Fruit fly (Drosophila melanogaster) whole organism, adult: Measurements from ENCODE around the gene bif.

Source experiments
- CG14711 ChIP-seq: fragments of 200-800 bp; sonication (Bioruptor generic); optimal IDR thresholded peaks from 2 replicates; lab custom pipeline; 2018; ENCODE audit warnings: missing biosample characterization, mild to moderate bottlenecking, missing genetic modification characterization, moderate library complexity
- CG7045 ChIP-seq: fragments of 200-800 bp; sonication (Bioruptor generic); optimal IDR thresholded peaks from 2 replicates; lab custom pipeline; 2017; ENCODE audit warnings: missing biosample characterization, mild to moderate bottlenecking, missing genetic modification characterization
- Clk ChIP-seq: fragments of 200-800 bp; sonication (Bioruptor generic); optimal IDR thresholded peaks from 2 replicates; lab custom pipeline; 2017; ENCODE audit warnings: missing biosample characterization, missing genetic modification characterization
- cnc ChIP-seq, 2 experiments: fragments of >200 bp; optimal IDR thresholded peaks; 2 replicates each; lab custom pipeline; 2017
- kay ChIP-seq: fragments of 200-800 bp; sonication (Bioruptor generic); peaks from one replicate; lab custom pipeline; 2016; ENCODE audit warnings: missing biosample characterization, missing genetic modification characterization, borderline replicate concordance
- pad ChIP-seq: fragments of 200-800 bp; sonication (Bioruptor generic); optimal IDR thresholded peaks from 3 replicates; lab custom pipeline; 2017; ENCODE audit warnings: missing biosample characterization, missing genetic modification characterization, mild to moderate bottlenecking, moderate library complexity, missing genetic modification reagents
- toe ChIP-seq: fragments of 200-800 bp; sonication (Bioruptor generic); optimal IDR thresholded peaks from 2 replicates; lab custom pipeline; 2016; ENCODE audit warnings: missing biosample characterization, missing genetic modification characterization

DNA sequence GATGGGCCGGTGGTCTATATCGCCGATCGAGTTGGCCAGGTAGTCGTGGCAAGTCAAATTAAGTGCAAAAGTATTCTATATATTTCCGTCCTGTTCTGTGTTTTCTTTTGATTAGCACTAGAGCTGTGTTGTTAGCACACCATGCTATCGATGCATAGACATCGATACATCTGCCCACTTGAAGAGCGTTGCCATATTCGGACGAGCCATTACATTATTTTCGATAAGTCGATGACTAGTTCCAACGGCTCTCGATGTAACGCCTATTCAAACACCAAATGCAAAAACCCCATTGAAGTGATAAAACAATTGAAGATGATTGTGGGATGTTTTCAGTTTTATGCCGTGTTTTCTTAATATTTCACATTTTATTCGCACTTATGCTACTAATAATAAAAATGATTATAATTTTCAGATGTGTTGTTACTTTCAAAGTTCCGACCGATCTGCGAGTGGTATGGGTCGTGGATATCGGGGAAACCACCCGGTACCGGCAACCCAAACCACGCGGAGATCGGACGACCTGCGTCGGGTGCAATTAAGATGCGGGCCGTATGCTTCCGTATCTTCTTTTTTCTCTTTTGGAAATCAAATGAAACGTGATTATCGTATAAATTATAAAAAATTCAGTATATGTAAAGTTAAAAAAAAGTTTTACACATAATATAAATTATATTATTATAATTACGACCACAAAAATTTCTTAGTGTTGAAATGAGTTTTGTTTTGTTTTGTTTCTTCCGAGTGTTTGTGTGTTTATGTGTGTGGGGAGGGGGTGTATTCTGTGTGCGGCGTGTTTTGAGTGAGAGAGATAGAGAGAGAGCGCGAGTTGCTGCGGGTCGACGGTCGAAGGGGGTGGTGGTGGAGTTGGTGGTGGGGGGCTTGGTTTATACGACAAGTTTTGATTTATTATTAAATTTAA lies 31.3 kb downstream of the bif start, which contains the start of gene FucT6:
- no peak for TF ChIP-seq Clk (GFP tag; lab: Kevin White, UChicago)
- TF ChIP-seq CG14711, result peak; percentile 28
- no peak for TF ChIP-seq kay (GFP tag; lab: Kevin White, UChicago)
- no peak for TF ChIP-seq pad (GFP tag; lab: Kevin White, UChicago)
- TF ChIP-seq toe (GFP tag; lab: Kevin White, UChicago), result no peak
- TF ChIP-seq cnc (optimal IDR thresholded peaks at IDR 0.05; lab: Kevin White, UChicago), result no peak
- TF ChIP-seq CG7045 (GFP tag; lab: Kevin White, UChicago), result no peak
